Fruit fly (Drosophila melanogaster): Measurements from ENCODE around the gene gammaSnap2.

The gammaSnap2 gene

DNA sequence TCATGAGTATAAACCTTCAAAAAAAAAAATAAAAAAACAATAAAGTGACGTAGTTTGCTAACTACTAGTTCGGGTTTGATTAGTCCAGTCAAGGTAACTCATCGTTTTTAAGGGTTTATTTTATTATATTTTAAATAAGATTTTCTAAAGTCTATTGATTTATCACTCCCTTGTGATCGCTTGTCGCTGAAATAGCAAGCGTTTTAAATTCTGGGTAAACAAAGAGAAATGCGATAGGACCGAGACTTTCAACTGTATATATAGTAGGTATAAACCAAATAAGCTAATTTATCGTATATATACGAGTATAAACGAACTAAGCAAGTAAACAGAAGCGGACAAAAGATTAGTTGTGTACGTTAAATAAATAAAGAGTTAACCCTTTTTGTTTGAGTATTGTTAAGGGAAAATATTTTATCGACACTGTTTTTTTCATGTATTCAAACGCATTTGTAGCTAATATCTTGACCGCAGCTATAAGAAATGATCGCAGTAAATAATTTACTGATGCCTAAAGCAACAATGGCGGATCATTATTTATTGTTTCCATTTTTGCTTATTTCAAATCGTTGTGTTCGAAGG is 47.4 kb upstream of the gammaSnap2 start (continued):
- TF ChIP-seq CG4854 (GFP tag; optimal IDR thresholded peaks at IDR 0.05) (peak; percentile 16), tap (tag; optimal IDR thresholded peaks at IDR 0.05) (peak; percentile 24), CG17829 (tag; optimal IDR thresholded peaks at IDR 0.05) (no peak), CG13624 (GFP tag; optimal IDR thresholded peaks at IDR 0.05) (peak; percentile 46), CG10959 (GFP tag; IDR thresholded peaks at IDR 0.05) (no peak), CG8765 (GFP tag; IDR thresholded peaks at IDR 0.05) (no peak), NK7.1 (GFP tag; optimal IDR thresholded peaks at IDR 0.05) (peak; percentile 32), CG1603 (tag; optimal IDR thresholded peaks at IDR 0.05) (peak; percentile 68), CG11398 (GFP tag; optimal IDR thresholded peaks at IDR 0.05) (no peak), CG8388 (GFP tag; optimal IDR thresholded peaks at IDR 0.05) (peak; percentile 26), ab (GFP tag; optimal IDR thresholded peaks at IDR 0.05) (no peak), HmgD (GFP tag; optimal IDR thresholded peaks at IDR 0.05) (no peak), Scr (GFP tag; IDR thresholded peaks at IDR 0.05; ENCODE audit: partially characterized antibody) (no peak), CG14965 (GFP tag; optimal IDR thresholded peaks at IDR 0.05; ENCODE audit: borderline replicate concordance) (no peak), CG32772 (GFP tag; IDR thresholded peaks at IDR 0.05) (no peak), CG9932 (GFP tag; IDR thresholded peaks at IDR 0.05) (peak; percentile 62), CG7963 (GFP tag; IDR thresholded peaks at IDR 0.05; ENCODE audit: partially characterized antibody) (no peak), CG7839 (tag; optimal IDR thresholded peaks at IDR 0.05) (peak; percentile 36), CG14667 (GFP tag; IDR thresholded peaks at IDR 0.05) (no peak), CG15696 (tag; optimal IDR thresholded peaks at IDR 0.05) (peak; percentile 40), CoRest (tag; optimal IDR thresholded peaks at IDR 0.05) (peak; percentile 57), pita (GFP tag; optimal IDR thresholded peaks at IDR 0.05) (no peak), bowl (GFP tag; IDR thresholded peaks at IDR 0.05) (no peak), MTF-1 (GFP tag; optimal IDR thresholded peaks at IDR 0.05; ENCODE audit: borderline replicate concordance) (no peak), CG31224 (GFP tag; IDR thresholded peaks at IDR 0.05) (peak; percentile 44; the same call in 1 of the 2 replicates), CG11723 (GFP tag; optimal IDR thresholded peaks at IDR 0.05) (no peak), CG12391 (tag; optimal IDR thresholded peaks at IDR 0.05) (peak; percentile 39), Ets97D (GFP tag; optimal IDR thresholded peaks at IDR 0.05) (no peak), run (tag; optimal IDR thresholded peaks at IDR 0.05) (no peak)

DNA sequence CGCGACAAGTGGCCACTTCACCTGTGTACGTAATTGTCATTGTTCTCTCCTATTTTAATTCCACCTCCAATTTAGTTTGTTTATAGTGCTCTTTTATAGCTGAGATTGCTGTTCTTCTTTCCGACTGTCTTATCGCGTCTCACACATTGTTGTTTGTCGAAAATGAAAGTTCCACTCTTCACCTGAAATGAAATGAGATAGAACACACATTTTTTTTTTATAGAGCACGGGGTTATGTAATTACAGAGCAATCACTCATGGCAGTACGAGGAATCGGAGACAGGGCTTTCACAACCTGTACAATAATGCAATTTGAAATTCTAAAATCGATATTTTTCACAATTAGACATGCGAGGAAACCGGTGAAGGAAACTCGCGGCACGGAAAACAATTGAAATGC is 46.1 kb upstream of the gammaSnap2 start:
- TF ChIP-seq B-H2 (GFP tag; optimal IDR thresholded peaks at IDR 0.05) = peak; percentile 4
- TF ChIP-seq pfk (GFP tag; optimal IDR thresholded peaks at IDR 0.05) = peak; percentile 78
- TF ChIP-seq CG17328 (GFP tag; IDR thresholded peaks at IDR 0.05) = 0 out of 2 replicates have a peak, but pooled peaks have one; percentile 25
- peak; percentile 36 for TF ChIP-seq Blimp-1 (GFP tag; optimal IDR thresholded peaks at IDR 0.05)
- peak; percentile 9 for TF ChIP-seq Med (GFP tag)
- no peak for TF ChIP-seq CG33213 (GFP tag; optimal IDR thresholded peaks at IDR 0.05)
- TF ChIP-seq Pdp1 (GFP tag; optimal IDR thresholded peaks at IDR 0.05) = peak in 1 of 2 experiments; percentile 71
- TF ChIP-seq CG6689 (GFP tag; IDR thresholded peaks at IDR 0.05) = no peak
- no peak for TF ChIP-seq Hsf (GFP tag; optimal IDR thresholded peaks at IDR 0.05)

DNA sequence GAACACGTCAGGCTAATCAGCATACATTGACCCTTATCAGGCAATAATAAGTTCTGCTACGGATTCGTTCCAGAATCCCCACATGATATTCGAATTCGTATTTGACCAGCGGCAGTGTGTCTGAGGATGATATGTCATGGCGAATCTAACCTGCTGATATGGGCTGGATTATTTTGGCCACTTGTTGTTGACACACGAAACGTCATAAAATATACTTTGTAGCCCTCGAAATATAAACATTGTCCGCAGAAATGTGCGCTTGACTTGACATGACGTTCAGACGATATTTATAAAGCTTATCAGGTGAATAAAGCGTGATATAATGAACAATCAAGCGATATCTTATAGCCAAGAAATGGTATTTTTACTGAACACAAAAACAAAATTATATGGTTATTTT is 45.1 kb upstream of the gammaSnap2 start:
- peak; percentile 14 for TF ChIP-seq HmgZ (tag; optimal IDR thresholded peaks at IDR 0.05)
- TF ChIP-seq toy (GFP tag; IDR thresholded peaks at IDR 0.05) = no peak
- peak; percentile 35 for TF ChIP-seq schlank (tag; optimal IDR thresholded peaks at IDR 0.05)
- TF ChIP-seq CG7987 (GFP tag; optimal IDR thresholded peaks at IDR 0.05) = peak; percentile 46
- TF ChIP-seq Chrac-16 (GFP tag; optimal IDR thresholded peaks at IDR 0.05) = no peak
- TF ChIP-seq CrebB (tag; optimal IDR thresholded peaks at IDR 0.05) = no peak
- TF ChIP-seq CG5180 (GFP tag; optimal IDR thresholded peaks at IDR 0.05) = no peak
- no peak for TF ChIP-seq CG6813 (GFP tag; optimal IDR thresholded peaks at IDR 0.05)
- TF ChIP-seq CG7372 (GFP tag; IDR thresholded peaks at IDR 0.05) = no peak
- no peak for TF ChIP-seq grau (tag; optimal IDR thresholded peaks at IDR 0.05)
- TF ChIP-seq CG18764 (GFP tag; optimal IDR thresholded peaks at IDR 0.05) = no peak
- TF ChIP-seq CG12942 (GFP tag; optimal IDR thresholded peaks at IDR 0.05) = no peak

All from whole organism, embryonic.